Worm (Caenorhabditis elegans) whole organism, early embryonic: ENCODE results near the gene nhr-176.
A peak's percentile ranks its signal among the peaks of the same experiment; 100 is the strongest.

Source experiments
- B0310.2 ChIP-seq: sonication (generic microtip); optimal IDR thresholded peaks from 2 replicates; lab custom pipeline; 2016; ENCODE audit warnings: mild to moderate bottlenecking, missing genetic modification characterization, missing compliant biosample characterization
- F13C5.2 ChIP-seq: sonication (generic microtip); optimal IDR thresholded peaks from 2 replicates; lab custom pipeline; 2017; ENCODE audit warnings: mild to moderate bottlenecking, missing genetic modification characterization, inconsistent platforms, missing compliant biosample characterization
- aly-1 ChIP-seq: sonication (generic microtip); optimal IDR thresholded peaks from 2 replicates; lab custom pipeline; 2016; ENCODE audit warnings: missing genetic modification characterization, missing compliant biosample characterization
- ama-1 ChIP-seq: fragments of 150-350 bp; optimal IDR thresholded peaks from 2 replicates; lab custom pipeline; 2014
- ceh-13 ChIP-seq: fragments of 200-800 bp; sonication (Bioruptor generic); optimal IDR thresholded peaks from 2 replicates; lab custom pipeline; 2018; ENCODE audit warnings: mild to moderate bottlenecking, missing genetic modification characterization, missing compliant biosample characterization
- ceh-36 ChIP-seq: sonication (generic microtip); optimal IDR thresholded peaks from 2 replicates; lab custom pipeline; 2016; ENCODE audit warnings: missing genetic modification characterization, inconsistent platforms, missing compliant biosample characterization
- ets-7 ChIP-seq: sonication (generic microtip); optimal IDR thresholded peaks from 2 replicates; lab custom pipeline; 2016; ENCODE audit warnings: missing genotype, missing genetic modification characterization, missing compliant biosample characterization
- flt-1 ChIP-seq: fragments of 200-800 bp; sonication (Bioruptor generic); IDR thresholded peaks from 2 replicates; pipeline ENCODE4 v1.3.6; 2022; ENCODE audit warnings: missing genetic modification characterization, missing compliant biosample characterization
- hmbx-1 ChIP-seq: sonication (generic microtip); optimal IDR thresholded peaks from 2 replicates; lab custom pipeline; 2016; ENCODE audit warnings: mild to moderate bottlenecking, missing genetic modification characterization, missing compliant biosample characterization
- hmg-4 ChIP-seq: fragments of 200-800 bp; sonication (Bioruptor generic); optimal IDR thresholded peaks from 2 replicates; lab custom pipeline; 2018; ENCODE audit warnings: mild to moderate bottlenecking, missing genetic modification characterization, missing compliant biosample characterization
- hnd-1 ChIP-seq: sonication (generic microtip); optimal IDR thresholded peaks from 2 replicates; lab custom pipeline; 2016; ENCODE audit warnings: missing genetic modification characterization, missing compliant biosample characterization
- pes-1 ChIP-seq: fragments of 200-800 bp; sonication (Bioruptor generic); IDR thresholded peaks from 2 replicates; pipeline ENCODE4 v1.3.6; 2022; ENCODE audit warnings: missing genetic modification reagents, missing genetic modification characterization, missing compliant biosample characterization
- scrt-1 ChIP-seq: fragments of 200-800 bp; sonication (Bioruptor generic); IDR thresholded peaks from 2 replicates; pipeline ENCODE4 v1.3.6; 2022; ENCODE audit warnings: missing genetic modification characterization, missing compliant biosample characterization
- sea-1 ChIP-seq: fragments of 200-800 bp; sonication (Bioruptor generic); conservative IDR thresholded peaks from 2 replicates; pipeline ENCODE4 v1.3.6; 2022; ENCODE audit warnings: missing genetic modification characterization, missing compliant biosample characterization
- tbx-11 ChIP-seq: fragments of 200-800 bp; sonication (Bioruptor generic); IDR thresholded peaks from 2 replicates; pipeline ENCODE4 v1.3.6; 2022; ENCODE audit warnings: missing genetic modification characterization, missing compliant biosample characterization
- tbx-37 ChIP-seq: fragments of 200-800 bp; sonication (Bioruptor generic); conservative IDR thresholded peaks from 2 replicates; pipeline ENCODE4 v1.3.6; 2022; ENCODE audit warnings: missing genetic modification reagents, missing genetic modification characterization, missing compliant biosample characterization
- tra-4 ChIP-seq: sonication (generic microtip); optimal IDR thresholded peaks from 2 replicates; lab custom pipeline; 2017; ENCODE audit warnings: missing genetic modification characterization, missing compliant biosample characterization

The nhr-176 gene

DNA sequence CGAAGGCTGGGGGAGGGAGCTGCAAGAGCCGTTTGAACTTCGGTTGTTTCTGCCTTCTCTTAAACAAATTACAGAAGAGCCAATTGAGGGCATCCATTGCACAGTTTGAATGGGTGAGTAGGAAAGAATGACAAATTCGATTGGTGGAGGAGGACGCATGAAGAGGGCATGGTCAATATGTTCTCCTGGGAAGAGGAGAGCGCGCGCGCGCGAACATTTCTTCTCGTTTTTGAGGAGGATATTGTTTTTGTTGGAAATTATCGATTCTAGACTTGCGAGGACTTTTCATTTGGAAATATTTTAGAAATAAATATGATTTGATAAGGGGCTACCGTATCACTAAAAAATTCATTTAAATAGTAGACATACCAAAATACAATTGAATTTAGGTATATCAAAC lies 39.6 kb upstream of the nhr-176 start, which contains the start of gene T10C6.7:
Gene T10C6.7 (minus strand): TSS at position 143 of the 400 bp plus-strand sequence.
- TF ChIP-seq tbx-37 (GFP tag; lab: Robert Waterston, UW), result no peak
- no peak for TF ChIP-seq sea-1 (GFP tag; lab: Robert Waterston, UW)
- no peak for TF ChIP-seq hnd-1 (tag; lab: Kevin White, UChicago)
- no peak for TF ChIP-seq tra-4
- TF ChIP-seq ets-7 (tag; lab: Kevin White, UChicago), result no peak
- no peak for TF ChIP-seq hmbx-1 (tag; lab: Kevin White, UChicago)
- TF ChIP-seq tbx-11 (GFP tag; lab: Robert Waterston, UW), result no peak
- TF ChIP-seq ceh-36 (tag; lab: Kevin White, UChicago), result no peak
- TF ChIP-seq ama-1 (lab: Kevin White, UChicago), result no peak
- TF ChIP-seq scrt-1, result no peak
- TF ChIP-seq F13C5.2, result no peak
- TF ChIP-seq B0310.2 (tag; lab: Kevin White, UChicago), result no peak
- TF ChIP-seq ceh-13, result no peak
- no peak for TF ChIP-seq flt-1 (GFP tag; lab: Robert Waterston, UW)
- no peak for TF ChIP-seq hmg-4 (GFP tag; lab: Kevin White, UChicago)
- no peak for TF ChIP-seq aly-1 (tag; lab: Kevin White, UChicago)
- no peak for TF ChIP-seq pes-1 (GFP tag; lab: Robert Waterston, UW)

ce11 chrV:16032761-16033160 lies 38.4 kb upstream of the nhr-176 start, which contains the start of gene T10C6.16:
TSS of gene T10C6.16 (minus strand) at chrV:16033005.
- no peak for TF ChIP-seq pes-1 (GFP tag; lab: Robert Waterston, UW)
- TF ChIP-seq tra-4, result no peak
- TF ChIP-seq F13C5.2, result no peak
- no peak for TF ChIP-seq tbx-37 (GFP tag; lab: Robert Waterston, UW)
- no peak for TF ChIP-seq B0310.2 (tag; lab: Kevin White, UChicago)
- no peak for TF ChIP-seq aly-1 (tag; lab: Kevin White, UChicago)
- TF ChIP-seq ama-1 (lab: Kevin White, UChicago), result no peak
- TF ChIP-seq tbx-11 (GFP tag; lab: Robert Waterston, UW), result no peak

ce11 chrV:16033491-16033890 lies 37.6 kb upstream of the nhr-176 start:
- TF ChIP-seq ama-1 (lab: Kevin White, UChicago) (no peak), tra-4 (no peak), ceh-13 (no peak), hmbx-1 (tag; lab: Kevin White, UChicago) (no peak), hnd-1 (tag; lab: Kevin White, UChicago) (no peak), scrt-1 (no peak)

ce11 chrV:16036166-16036565 lies 35.0 kb upstream of the nhr-176 start, which contains the start of gene T10C6.10:
TSS of gene T10C6.10 (plus strand) at chrV:16036413.
- TF ChIP-seq B0310.2 (tag; lab: Kevin White, UChicago), result no peak
- TF ChIP-seq hmbx-1 (tag; lab: Kevin White, UChicago), result no peak
- no peak for TF ChIP-seq ama-1 (lab: Kevin White, UChicago)
- TF ChIP-seq tbx-11 (GFP tag; lab: Robert Waterston, UW), result no peak
- TF ChIP-seq flt-1 (GFP tag; lab: Robert Waterston, UW), result no peak
- TF ChIP-seq aly-1 (tag; lab: Kevin White, UChicago), result no peak
- TF ChIP-seq hnd-1 (tag; lab: Kevin White, UChicago), result no peak
- TF ChIP-seq ceh-13, result no peak

DNA sequence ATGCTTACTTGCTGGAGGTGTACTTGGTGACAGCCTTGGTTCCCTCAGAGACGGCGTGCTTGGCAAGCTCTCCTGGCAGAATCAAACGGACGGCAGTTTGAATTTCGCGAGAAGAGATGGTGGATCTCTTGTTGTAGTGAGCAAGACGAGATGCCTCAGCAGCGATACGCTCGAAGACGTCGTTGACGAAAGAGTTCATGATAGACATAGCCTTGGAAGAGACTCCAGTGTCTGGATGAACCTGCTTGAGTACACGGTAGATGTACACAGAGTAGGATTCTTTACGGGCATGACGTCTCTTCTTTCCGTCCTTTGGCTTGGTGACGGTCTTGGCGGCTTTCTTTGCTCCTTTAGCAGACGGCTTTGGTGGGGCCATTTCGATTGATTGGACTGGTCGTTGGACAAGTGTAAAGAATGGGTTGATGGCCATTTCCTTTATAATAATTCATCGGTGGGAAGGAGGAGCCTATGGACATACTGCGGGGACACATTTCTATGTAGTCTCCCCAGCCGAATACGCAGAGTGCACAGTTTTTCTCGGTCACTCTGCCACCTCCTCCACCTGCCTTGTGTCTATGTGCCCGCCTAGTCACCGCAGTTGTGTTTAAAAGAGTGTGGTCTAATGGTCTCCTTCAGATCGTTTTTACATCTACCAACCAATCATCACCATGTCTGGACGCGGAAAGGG lies 30.8 kb upstream of the nhr-176 start, which contains the start of the genes his-4 and his-3:
Gene his-4 (minus strand): TSS at position 376 of the 688 bp plus-strand sequence.
Gene his-3 (plus strand): TSS at position 669 of the 688 bp plus-strand sequence.
- TF ChIP-seq sea-1 (GFP tag; lab: Robert Waterston, UW) (peak; percentile 69), pes-1 (GFP tag; lab: Robert Waterston, UW) (peak; percentile 80), flt-1 (GFP tag; lab: Robert Waterston, UW) (peak; percentile 59; the same call in 1 of the 2 replicates), ama-1 (lab: Kevin White, UChicago) (peak; percentile 87), tbx-37 (GFP tag; lab: Robert Waterston, UW) (0 out of 2 replicates have a peak, but pooled peaks have one; percentile 9), aly-1 (tag; lab: Kevin White, UChicago) (peak; percentile 58), tbx-11 (GFP tag; lab: Robert Waterston, UW) (0 out of 2 replicates have a peak, but pooled peaks have one; percentile 4)

ce11 chrV:16040848-16041247 lies 30.3 kb upstream of the nhr-176 start:
- TF ChIP-seq ama-1 (lab: Kevin White, UChicago) (peak; percentile 77), pes-1 (GFP tag; lab: Robert Waterston, UW) (peak; percentile 61), scrt-1 (0 out of 2 replicates have a peak, but pooled peaks have one; percentile 17), flt-1 (GFP tag; lab: Robert Waterston, UW) (0 out of 2 replicates have a peak, but pooled peaks have one; percentile 6), hmbx-1 (tag; lab: Kevin White, UChicago) (peak; percentile 8), aly-1 (tag; lab: Kevin White, UChicago) (peak; percentile 45)

ce11 chrV:16041412-16041811 lies 29.7 kb upstream of the nhr-176 start:
- TF ChIP-seq ceh-13, result no peak
- no peak for TF ChIP-seq hmbx-1 (tag; lab: Kevin White, UChicago)
- TF ChIP-seq ceh-36 (tag; lab: Kevin White, UChicago), result no peak
- TF ChIP-seq hmg-4 (GFP tag; lab: Kevin White, UChicago), result no peak
- TF ChIP-seq B0310.2 (tag; lab: Kevin White, UChicago), result no peak
- TF ChIP-seq aly-1 (tag; lab: Kevin White, UChicago), result no peak
- no peak for TF ChIP-seq tra-4
- TF ChIP-seq ama-1 (lab: Kevin White, UChicago), result no peak
- TF ChIP-seq pes-1 (GFP tag; lab: Robert Waterston, UW), result no peak; the same call in 1 of the 2 replicates
- TF ChIP-seq tbx-11 (GFP tag; lab: Robert Waterston, UW), result no peak
- no peak for TF ChIP-seq scrt-1
- TF ChIP-seq ets-7 (tag; lab: Kevin White, UChicago), result no peak
- no peak for TF ChIP-seq F13C5.2
- TF ChIP-seq sea-1 (GFP tag; lab: Robert Waterston, UW), result no peak
- TF ChIP-seq hnd-1 (tag; lab: Kevin White, UChicago), result no peak
- TF ChIP-seq tbx-37 (GFP tag; lab: Robert Waterston, UW), result no peak
- no peak for TF ChIP-seq flt-1 (GFP tag; lab: Robert Waterston, UW)
